Fruit fly (Drosophila melanogaster) whole organism, embryonic: Measurements from ENCODE around the gene CG8312.

Experiments used
- Atf6 ChIP-seq: fragments of 200-800 bp; sonication (Bioruptor generic); IDR thresholded peaks from 2 replicates; pipeline ENCODE4 v1.3.6; 2022; ENCODE audit warnings: missing biosample characterization, missing genetic modification characterization
- BEAF-32 ChIP-seq: fragments of 200-800 bp; sonication (Bioruptor generic); optimal IDR thresholded peaks from 3 replicates; lab custom pipeline; 2017; ENCODE audit warnings: missing biosample characterization, missing genetic modification characterization, mild to moderate bottlenecking, moderate library complexity, missing genetic modification reagents
- C15 ChIP-seq: fragments of 200-800 bp; sonication (Bioruptor generic); IDR thresholded peaks from 3 replicates; pipeline ENCODE4 v1.3.6; 2022; ENCODE audit warnings: missing biosample characterization, missing genetic modification characterization
- CG10209 ChIP-seq: fragments of 200-800 bp; sonication (Bioruptor generic); optimal IDR thresholded peaks from 3 replicates; lab custom pipeline; 2017; ENCODE audit warnings: missing biosample characterization, mild to moderate bottlenecking, missing genetic modification characterization, missing genetic modification reagents
- CG11085 ChIP-seq: fragments of 200-800 bp; sonication (Bioruptor generic); IDR thresholded peaks from 2 replicates; pipeline ENCODE4 v1.3.6; 2022; ENCODE audit warnings: missing biosample characterization, missing genetic modification characterization
- CG12769 ChIP-seq: fragments of 200-800 bp; sonication (Bioruptor generic); optimal IDR thresholded peaks from 2 replicates; lab custom pipeline; 2019; ENCODE audit warnings: missing biosample characterization, mild to moderate bottlenecking, missing genetic modification characterization, moderate library complexity
- CG14667 ChIP-seq: fragments of 200-800 bp; sonication (Bioruptor generic); IDR thresholded peaks from 2 replicates; pipeline ENCODE4 v1.3.6; 2022; ENCODE audit warnings: missing biosample characterization, missing genetic modification characterization
- CG15696 ChIP-seq: fragments of 200-800 bp; sonication (Bioruptor generic); optimal IDR thresholded peaks from 2 replicates; lab custom pipeline; 2019; ENCODE audit warnings: missing biosample characterization, mild to moderate bottlenecking, missing genetic modification characterization, moderate library complexity
- CG1647 ChIP-seq: fragments of 200-800 bp; sonication (Bioruptor generic); optimal IDR thresholded peaks from 3 replicates; lab custom pipeline; 2016; ENCODE audit warnings: missing biosample characterization, missing genetic modification characterization
- CG16815 ChIP-seq: fragments of 200-800 bp; sonication (Bioruptor generic); optimal IDR thresholded peaks from 3 replicates; lab custom pipeline; 2017; ENCODE audit warnings: missing biosample characterization, mild to moderate bottlenecking, missing genetic modification characterization
- CG17829 ChIP-seq: fragments of 200-800 bp; optimal IDR thresholded peaks from 2 replicates; lab custom pipeline; 2019; ENCODE audit warnings: missing biosample characterization, mild to moderate bottlenecking, missing genetic modification characterization, moderate library complexity
- CG8359 ChIP-seq: fragments of 200-800 bp; sonication (Bioruptor generic); optimal IDR thresholded peaks from 2 replicates; lab custom pipeline; 2017; ENCODE audit warnings: missing biosample characterization, mild to moderate bottlenecking, missing genetic modification characterization, borderline replicate concordance
- CG9727 ChIP-seq: fragments of 200-800 bp; sonication (Bioruptor generic); optimal IDR thresholded peaks from 3 replicates; lab custom pipeline; 2017; ENCODE audit warnings: missing biosample characterization, mild to moderate bottlenecking, missing genetic modification characterization
- CG9797 ChIP-seq: fragments of 200-800 bp; sonication (Bioruptor generic); optimal IDR thresholded peaks from 3 replicates; lab custom pipeline; 2018; ENCODE audit warnings: missing biosample characterization, mild to moderate bottlenecking, missing genetic modification characterization
- Fer3 ChIP-seq: fragments of 200-800 bp; sonication (Bioruptor generic); optimal IDR thresholded peaks from 2 replicates; lab custom pipeline; 2018; ENCODE audit warnings: missing biosample characterization, mild to moderate bottlenecking, missing genetic modification characterization, moderate library complexity
- Hmx ChIP-seq: fragments of 200-800 bp; sonication (Bioruptor generic); optimal IDR thresholded peaks from 2 replicates; lab custom pipeline; 2016; ENCODE audit warnings: missing biosample characterization, missing genetic modification characterization
- Myb ChIP-seq: fragments of 200-800 bp; sonication (Bioruptor generic); optimal IDR thresholded peaks from 2 replicates; lab custom pipeline; 2016; ENCODE audit warnings: missing biosample characterization, missing genetic modification characterization
- NFAT ChIP-seq: fragments of 200-800 bp; sonication (Bioruptor generic); IDR thresholded peaks from 2 replicates; pipeline ENCODE4 v1.3.6; 2022; ENCODE audit warnings: missing biosample characterization, missing genetic modification characterization
- Neu2 ChIP-seq: fragments of 200-800 bp; sonication (Bioruptor generic); optimal IDR thresholded peaks from 3 replicates; lab custom pipeline; 2016; ENCODE audit warnings: missing biosample characterization, missing genetic modification characterization, borderline replicate concordance
- Nf-YC ChIP-seq: fragments of 200-800 bp; optimal IDR thresholded peaks from 3 replicates; lab custom pipeline; 2019; ENCODE audit warnings: missing biosample characterization, mild to moderate bottlenecking, missing genetic modification characterization, moderate library complexity
- PHDP ChIP-seq: fragments of 200-800 bp; sonication (Bioruptor generic); optimal IDR thresholded peaks from 3 replicates; lab custom pipeline; 2018; ENCODE audit warnings: missing biosample characterization, mild to moderate bottlenecking, missing genetic modification characterization, moderate library complexity
- Scr ChIP-seq: fragments of 200-800 bp; sonication (Bioruptor generic); IDR thresholded peaks from 2 replicates; pipeline ENCODE4 v1.3.6; 2022; ENCODE audit warnings: missing biosample characterization, missing genetic modification characterization; ENCODE audit not compliant: partially characterized antibody
- Trl ChIP-seq, 3 experiments: fragments of >200 bp in 2 of 3; fragments of 200-800 bp in 1 of 3; sonication (Bioruptor generic) in 1 of 3; optimal IDR thresholded peaks; 2 replicates in 1 of 3; 3 replicates in 2 of 3; lab custom pipeline; 2016 to 2017; ENCODE audit warnings: missing biosample characterization in 1 of 3, missing genetic modification characterization in 1 of 3
- Xrp1 ChIP-seq: fragments of 200-800 bp; sonication (Bioruptor generic); IDR thresholded peaks from 2 replicates; pipeline ENCODE4 v1.3.6; 2022; ENCODE audit warnings: missing biosample characterization, missing genetic modification characterization
- al ChIP-seq: fragments of 200-800 bp; sonication (Bioruptor generic); IDR thresholded peaks from 2 replicates; pipeline ENCODE4 v1.3.6; 2022; ENCODE audit warnings: missing biosample characterization, missing genetic modification characterization
- ato ChIP-seq: fragments of 200-800 bp; sonication (Bioruptor generic); IDR thresholded peaks from 2 replicates; pipeline ENCODE4 v1.3.6; 2022; ENCODE audit warnings: missing biosample characterization, missing genetic modification characterization; ENCODE audit not compliant: partially characterized antibody
- chif ChIP-seq, 2 experiments: fragments of 200-800 bp; sonication (Bioruptor generic); optimal IDR thresholded peaks; 3 replicates each; lab custom pipeline; 2016; ENCODE audit warnings: missing biosample characterization in 2 of 2, missing genetic modification characterization in 2 of 2
- chinmo ChIP-seq: fragments of 200-800 bp; sonication (Bioruptor generic); IDR thresholded peaks from 4 replicates; pipeline ENCODE4 v1.3.6; 2022; ENCODE audit warnings: missing biosample characterization, missing genetic modification characterization; ENCODE audit not compliant: partially characterized antibody
- dm ChIP-seq: fragments of 200-800 bp; sonication (Bioruptor generic); optimal IDR thresholded peaks from 3 replicates; lab custom pipeline; 2016; ENCODE audit warnings: missing biosample characterization, missing genetic modification characterization
- gcm ChIP-seq: fragments of 200-800 bp; sonication (Bioruptor generic); optimal IDR thresholded peaks from 2 replicates; lab custom pipeline; 2019; ENCODE audit warnings: missing biosample characterization, mild to moderate bottlenecking, missing genetic modification characterization, moderate library complexity
- gro ChIP-seq: fragments of 200-800 bp; sonication (Bioruptor generic); optimal IDR thresholded peaks from 2 replicates; lab custom pipeline; 2016; ENCODE audit warnings: missing biosample characterization, missing genetic modification characterization
- gt ChIP-seq: fragments of 200-800 bp; sonication (Bioruptor generic); IDR thresholded peaks from 2 replicates; pipeline ENCODE4 v1.3.6; 2022; ENCODE audit warnings: missing biosample characterization, missing genetic modification characterization
- ham ChIP-seq: fragments of 200-800 bp; sonication (Bioruptor generic); IDR thresholded peaks from 2 replicates; pipeline ENCODE4 v1.3.6; 2022; ENCODE audit warnings: missing biosample characterization, missing genetic modification characterization
- lab ChIP-seq: fragments of 200-800 bp; sonication (Bioruptor generic); optimal IDR thresholded peaks from 3 replicates; lab custom pipeline; 2017; ENCODE audit warnings: missing biosample characterization, missing genetic modification characterization, mild to moderate bottlenecking, moderate library complexity, missing genetic modification reagents
- lilli ChIP-seq: fragments of 200-800 bp; sonication (Bioruptor generic); optimal IDR thresholded peaks from 3 replicates; lab custom pipeline; 2016; ENCODE audit warnings: missing biosample characterization, missing genetic modification characterization
- luna ChIP-seq: fragments of 200-800 bp; sonication (Bioruptor generic); optimal IDR thresholded peaks from 2 replicates; lab custom pipeline; 2016; ENCODE audit warnings: missing biosample characterization, missing genetic modification characterization
- maf-S ChIP-seq: fragments of 200-800 bp; sonication (Bioruptor generic); optimal IDR thresholded peaks from 2 replicates; lab custom pipeline; 2016; ENCODE audit warnings: missing biosample characterization, missing genetic modification characterization
- pan ChIP-seq, 4 experiments: fragments of >200 bp in 3 of 4; fragments of 200-800 bp in 1 of 4; sonication (Bioruptor generic) in 1 of 4; optimal IDR thresholded peaks in 3 of 4; IDR thresholded peaks in 1 of 4; 2 replicates each; pipeline versions ENCODE4 v1.3.6 to Lab custom; 2017 to 2022; ENCODE audit warnings: missing biosample characterization in 2 of 4, missing genetic modification characterization in 2 of 4, mixed read lengths in 1 of 4
- pho ChIP-seq: fragments of 200-800 bp; sonication (Bioruptor generic); optimal IDR thresholded peaks from 2 replicates; lab custom pipeline; 2016; ENCODE audit warnings: missing biosample characterization, missing genetic modification characterization
- phol ChIP-seq: fragments of 200-800 bp; sonication (Bioruptor generic); optimal IDR thresholded peaks from 3 replicates; lab custom pipeline; 2018; ENCODE audit warnings: missing biosample characterization, mild to moderate bottlenecking, missing genetic modification characterization, moderate library complexity
- pita ChIP-seq: fragments of 200-800 bp; sonication (Bioruptor generic); optimal IDR thresholded peaks from 2 replicates; lab custom pipeline; 2017; ENCODE audit warnings: missing biosample characterization, mild to moderate bottlenecking, missing genetic modification characterization
- pzg ChIP-seq: fragments of 200-800 bp; sonication (Bioruptor generic); optimal IDR thresholded peaks from 3 replicates; lab custom pipeline; 2018; ENCODE audit warnings: missing biosample characterization, mild to moderate bottlenecking, missing genetic modification characterization, moderate library complexity
- sisA ChIP-seq: fragments of 200-800 bp; sonication (Bioruptor generic); IDR thresholded peaks from 2 replicates; pipeline ENCODE4 v1.3.6; 2022; ENCODE audit warnings: missing biosample characterization, missing genetic modification characterization
- slbo ChIP-seq: fragments of 200-800 bp; sonication (Bioruptor generic); IDR thresholded peaks from 2 replicates; pipeline ENCODE4 v1.3.6; 2022; ENCODE audit warnings: missing biosample characterization, missing genetic modification characterization
- sqz ChIP-seq: fragments of 200-800 bp; sonication (Bioruptor generic); optimal IDR thresholded peaks from 3 replicates; lab custom pipeline; 2018; ENCODE audit warnings: missing biosample characterization, mild to moderate bottlenecking, missing genetic modification characterization
- sr ChIP-seq: fragments of 200-800 bp; sonication (Bioruptor generic); IDR thresholded peaks from 3 replicates; pipeline ENCODE4 v1.3.6; 2022; ENCODE audit warnings: missing biosample characterization, missing genetic modification characterization
- tx ChIP-seq: fragments of 200-800 bp; sonication (Bioruptor generic); optimal IDR thresholded peaks from 2 replicates; lab custom pipeline; 2016; ENCODE audit warnings: missing biosample characterization, missing genetic modification characterization
- unpg ChIP-seq: fragments of 200-800 bp; sonication (Bioruptor generic); optimal IDR thresholded peaks from 3 replicates; lab custom pipeline; 2018; ENCODE audit warnings: missing biosample characterization, mild to moderate bottlenecking, missing genetic modification characterization, moderate library complexity

CG8312 gene

dm6 chr3R:9572929-9573811 is 17.9 kb upstream of the CG8312 start (continued):
- TF ChIP-seq chif (GFP tag; optimal IDR thresholded peaks at IDR 0.05; lab: Kevin White, UChicago) = no peak
- no peak for TF ChIP-seq Neu2 (GFP tag; lab: Kevin White, UChicago)
- no peak for TF ChIP-seq lilli
- no peak for TF ChIP-seq CG9797 (GFP tag; lab: Kevin White, UChicago)
- peak; percentile 35; the same call in 1 of the 2 replicates for TF ChIP-seq Atf6 (GFP tag; lab: Robert Waterston, UW)
- no peak for TF ChIP-seq dm (GFP tag; lab: Kevin White, UChicago)
- TF ChIP-seq phol (tag; lab: Kevin White, UChicago) = no peak
- no peak for TF ChIP-seq pho (GFP tag; lab: Kevin White, UChicago)
- no peak for TF ChIP-seq Fer3 (tag; lab: Kevin White, UChicago)
- TF ChIP-seq pzg (GFP tag; lab: Kevin White, UChicago) = no peak
- no peak for TF ChIP-seq al
- no peak for TF ChIP-seq gcm (GFP tag; lab: Kevin White, UChicago)
- TF ChIP-seq BEAF-32 (GFP tag; lab: Kevin White, UChicago) = no peak
- no peak for TF ChIP-seq CG15696 (tag; lab: Kevin White, UChicago)
- TF ChIP-seq Trl (optimal IDR thresholded peaks at IDR 0.05; lab: Kevin White, UChicago) = peak; percentile 89 to 95
- TF ChIP-seq Trl (GFP tag; optimal IDR thresholded peaks at IDR 0.05; lab: Kevin White, UChicago) = no peak
- no peak for TF ChIP-seq Nf-YC (tag; lab: Kevin White, UChicago)
- TF ChIP-seq tx (GFP tag; lab: Kevin White, UChicago) = no peak
- no peak for TF ChIP-seq sisA (GFP tag; lab: Robert Waterston, UW)
- no peak for TF ChIP-seq CG8359 (GFP tag; lab: Kevin White, UChicago)
- no peak for TF ChIP-seq CG1647
- TF ChIP-seq sqz = no peak
- TF ChIP-seq ato (GFP tag; lab: Robert Waterston, UW) = no peak
- TF ChIP-seq CG14667 (GFP tag; lab: Robert Waterston, UW) = no peak
- TF ChIP-seq CG11085 (GFP tag; lab: Robert Waterston, UW) = 0 out of 2 replicates have a peak, but pooled peaks have one; percentile 15
- TF ChIP-seq Scr (GFP tag; lab: Robert Waterston, UW) = no peak
- no peak for TF ChIP-seq Myb (GFP tag; lab: Kevin White, UChicago)
- no peak for TF ChIP-seq luna (GFP tag; lab: Kevin White, UChicago)
- no peak for TF ChIP-seq Hmx (GFP tag; lab: Kevin White, UChicago)
- no peak for TF ChIP-seq pan (optimal IDR thresholded peaks at IDR 0.05; lab: Kevin White, UChicago)
- TF ChIP-seq pan (GFP tag; optimal IDR thresholded peaks at IDR 0.05 in 1 of 2, IDR thresholded peaks at IDR 0.05 in 1 of 2) = no peak
- no peak for TF ChIP-seq unpg (GFP tag; lab: Kevin White, UChicago)
- TF ChIP-seq CG17829 (tag; lab: Kevin White, UChicago) = no peak
- no peak for TF ChIP-seq Xrp1 (GFP tag; lab: Robert Waterston, UW)
- no peak for TF ChIP-seq CG9727 (GFP tag; lab: Kevin White, UChicago)
- peak; percentile 69; the same call in 2 of the 4 replicates for TF ChIP-seq chinmo (GFP tag; lab: Robert Waterston, UW)
- no peak for TF ChIP-seq gt (GFP tag; lab: Robert Waterston, UW)
- no peak for TF ChIP-seq maf-S (GFP tag; lab: Kevin White, UChicago)
- TF ChIP-seq lab (GFP tag; lab: Kevin White, UChicago) = peak; percentile 53
- peak; percentile 42 for TF ChIP-seq CG12769 (tag; lab: Kevin White, UChicago)
- TF ChIP-seq C15 (GFP tag; lab: Robert Waterston, UW) = no peak
- no peak for TF ChIP-seq ham (GFP tag; lab: Robert Waterston, UW)
- peak; percentile 75; the same call in 1 of the 2 replicates for TF ChIP-seq NFAT (GFP tag; lab: Robert Waterston, UW)
- no peak for TF ChIP-seq CG10209 (GFP tag; lab: Kevin White, UChicago)
- no peak for TF ChIP-seq sr (GFP tag; lab: Robert Waterston, UW)
- no peak for TF ChIP-seq CG16815 (GFP tag; lab: Kevin White, UChicago)
- TF ChIP-seq PHDP (tag; lab: Kevin White, UChicago) = no peak
- no peak for TF ChIP-seq gro
- TF ChIP-seq pita (GFP tag; lab: Kevin White, UChicago) = no peak
- TF ChIP-seq slbo = peak; percentile 19
